Fruit fly (Drosophila melanogaster): ENCODE measurements around the gene CG6621.

Gene CG6621

dm6 chr3R:10872148-10872783, 21.1 kb downstream of the CG6621 start, which contains the start of gene Fdh (continued):
- TF ChIP-seq CG15601 (tag; optimal IDR thresholded peaks at IDR 0.05) (peak; percentile 69), HLHmδ (GFP tag; optimal IDR thresholded peaks at IDR 0.05) (peak; percentile 61), Dfd (GFP tag; optimal IDR thresholded peaks at IDR 0.05) (no peak), Xbp1 (GFP tag; optimal IDR thresholded peaks at IDR 0.05) (peak; percentile 73), Usf (GFP tag; optimal IDR thresholded peaks at IDR 0.05) (peak; percentile 6), mld (GFP tag; IDR thresholded peaks at IDR 0.05; ENCODE audit: partially characterized antibody) (no peak), sqz (GFP tag; optimal IDR thresholded peaks at IDR 0.05) (peak; percentile 60), CG17186 (GFP tag; optimal IDR thresholded peaks at IDR 0.05) (peak; percentile 48), Dbx (GFP tag; IDR thresholded peaks at IDR 0.05) (peak; percentile 54; the same call in 1 of the 3 replicates), Pdp1 (GFP tag; optimal IDR thresholded peaks at IDR 0.05) (peak in 1 of 2 experiments; percentile 16), trem (tag; optimal IDR thresholded peaks at IDR 0.05) (peak; percentile 76), bbx (GFP tag; IDR thresholded peaks at IDR 0.05; ENCODE audit: partially characterized antibody) (no peak), CG12071 (GFP tag; optimal IDR thresholded peaks at IDR 0.05) (peak; percentile 7), ato (GFP tag; IDR thresholded peaks at IDR 0.05; ENCODE audit: partially characterized antibody) (no peak), cas (GFP tag; IDR thresholded peaks at IDR 0.05) (no peak), ash1 (GFP tag; optimal IDR thresholded peaks at IDR 0.05) (no peak), CG1647 (GFP tag; optimal IDR thresholded peaks at IDR 0.05) (no peak), kah (GFP tag; optimal IDR thresholded peaks at IDR 0.05) (peak; percentile 19), CG4360 (GFP tag; IDR thresholded peaks at IDR 0.05) (no peak), caup (GFP tag; optimal IDR thresholded peaks at IDR 0.05; ENCODE audit: severe bottlenecking) (peak; percentile 24), NFAT (GFP tag; IDR thresholded peaks at IDR 0.05) (no peak), CG10979 (tag; optimal IDR thresholded peaks at IDR 0.05) (peak; percentile 75), twi (tag; optimal IDR thresholded peaks at IDR 0.05) (peak; percentile 47), oc (tag; optimal IDR thresholded peaks at IDR 0.05) (peak; percentile 31), sc (optimal IDR thresholded peaks at IDR 0.05) (no peak), sc (GFP tag; optimal IDR thresholded peaks at IDR 0.05) (peak; percentile 23), CG9215 (GFP tag; IDR thresholded peaks at IDR 0.05) (no peak), CG15073 (GFP tag; optimal IDR thresholded peaks at IDR 0.05) (no peak), corto (GFP tag; optimal IDR thresholded peaks at IDR 0.05) (peak; percentile 5), knrl (GFP tag; IDR thresholded peaks at IDR 0.05; ENCODE audit: partially characterized antibody) (0 out of 3 replicates have a peak, but pooled peaks have one; percentile 22), B-H1 (GFP tag; IDR thresholded peaks at IDR 0.05) (peak; percentile 14; the same call in 1 of the 3 replicates), kay (GFP tag; optimal IDR thresholded peaks at IDR 0.05) (no peak), CG18599 (GFP tag; optimal IDR thresholded peaks at IDR 0.05) (peak; percentile 55), pros (GFP tag; optimal IDR thresholded peaks at IDR 0.05) (no peak), phol (tag; optimal IDR thresholded peaks at IDR 0.05) (peak; percentile 78), CG14965 (GFP tag; optimal IDR thresholded peaks at IDR 0.05; ENCODE audit: borderline replicate concordance) (no peak), MBD-R2 (GFP tag; IDR thresholded peaks at IDR 0.05) (peak; percentile 22; the same call in 1 of the 2 replicates), Fer3 (tag; optimal IDR thresholded peaks at IDR 0.05) (peak; percentile 69), CG6175 (GFP tag; IDR thresholded peaks at IDR 0.05) (no peak), maf-S (GFP tag; optimal IDR thresholded peaks at IDR 0.05) (no peak), sima (GFP tag; optimal IDR thresholded peaks at IDR 0.05) (no peak), CG10543 (GFP tag; optimal IDR thresholded peaks at IDR 0.05) (peak; percentile 9), CG6654 (GFP tag; optimal IDR thresholded peaks at IDR 0.05) (peak; percentile 18), CG4730 (GFP tag; IDR thresholded peaks at IDR 0.05) (no peak), sr (GFP tag; IDR thresholded peaks at IDR 0.05) (no peak), gcm (GFP tag; optimal IDR thresholded peaks at IDR 0.05) (peak; percentile 59), onecut (GFP tag; IDR thresholded peaks at IDR 0.05) (no peak), Dek (tag; optimal IDR thresholded peaks at IDR 0.05) (peak; percentile 60), CG14860 (GFP tag; IDR thresholded peaks at IDR 0.05; ENCODE audit: partially characterized antibody) (no peak)
